Worm (Caenorhabditis elegans): ENCODE results near the gene F54B11.9.

Gene F54B11.9

DNA sequence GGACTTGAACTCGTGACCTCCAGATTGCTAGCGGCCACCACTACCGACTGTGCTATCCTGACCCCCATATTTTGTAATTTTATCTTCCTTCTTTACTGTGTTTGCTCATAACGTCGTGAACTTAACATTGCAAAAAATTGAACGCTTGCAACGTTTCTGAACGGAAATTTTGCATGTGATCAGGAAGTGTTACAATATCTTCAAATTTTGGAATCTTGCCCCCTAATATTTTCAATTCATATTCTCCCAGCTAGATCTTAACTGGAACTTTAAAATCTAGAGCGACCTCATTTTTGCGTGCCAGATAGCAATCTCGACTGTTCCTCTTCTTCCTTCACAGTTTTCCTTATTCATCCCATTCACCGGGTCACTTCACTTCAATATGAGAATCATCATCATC lies 23.5 kb upstream of the F54B11.9 start, which contains the start of gene F54B11.10:
Gene F54B11.10, plus strand, starts transcription at position 301 of the 400 bp plus-strand sequence.
- no peak for TF ChIP-seq F13C5.2 (tag; optimal IDR thresholded peaks at IDR 0.05)
- no peak for TF ChIP-seq tra-4 (tag; optimal IDR thresholded peaks at IDR 0.05)
- TF ChIP-seq hmg-4 (GFP tag; optimal IDR thresholded peaks at IDR 0.05): no peak
- no peak for TF ChIP-seq tbx-37 (GFP tag; conservative IDR thresholded peaks at IDR 0.05)
- no peak for TF ChIP-seq B0310.2 (tag; optimal IDR thresholded peaks at IDR 0.05)
- TF ChIP-seq tbx-11 (GFP tag; IDR thresholded peaks at IDR 0.05): no peak
- no peak for TF ChIP-seq flt-1 (GFP tag; IDR thresholded peaks at IDR 0.05)
- no peak for TF ChIP-seq pes-1 (GFP tag; IDR thresholded peaks at IDR 0.05)
- TF ChIP-seq ceh-36 (tag; optimal IDR thresholded peaks at IDR 0.05): no peak
- TF ChIP-seq sea-1 (GFP tag; conservative IDR thresholded peaks at IDR 0.05): no peak

ce11 chrX:13583895-13584344 lies 21.4 kb upstream of the F54B11.9 start:
- TF ChIP-seq scrt-1 (GFP tag; IDR thresholded peaks at IDR 0.05) (no peak), flt-1 (GFP tag; IDR thresholded peaks at IDR 0.05) (no peak), B0310.2 (tag; optimal IDR thresholded peaks at IDR 0.05) (no peak), ceh-36 (tag; optimal IDR thresholded peaks at IDR 0.05) (no peak), pes-1 (GFP tag; IDR thresholded peaks at IDR 0.05) (no peak), F13C5.2 (tag; optimal IDR thresholded peaks at IDR 0.05) (no peak), hmbx-1 (tag; optimal IDR thresholded peaks at IDR 0.05) (no peak), ama-1 (optimal IDR thresholded peaks at IDR 0.05) (no peak), sea-1 (GFP tag; conservative IDR thresholded peaks at IDR 0.05) (no peak), ceh-13 (GFP tag; optimal IDR thresholded peaks at IDR 0.05) (no peak), tbx-11 (GFP tag; IDR thresholded peaks at IDR 0.05) (no peak), tbx-37 (GFP tag; conservative IDR thresholded peaks at IDR 0.05) (no peak), tra-4 (tag; optimal IDR thresholded peaks at IDR 0.05) (no peak), hnd-1 (tag; optimal IDR thresholded peaks at IDR 0.05) (no peak), hmg-4 (GFP tag; optimal IDR thresholded peaks at IDR 0.05) (peak; percentile 74), aly-1 (tag; optimal IDR thresholded peaks at IDR 0.05) (peak; percentile 61), ets-7 (tag; optimal IDR thresholded peaks at IDR 0.05) (peak; percentile 18)

- TF ChIP-seq hmg-4 (GFP tag; optimal IDR thresholded peaks at IDR 0.05): peak; percentile 4
- peak; percentile 63; the same call in 1 of the 2 replicates for TF ChIP-seq pes-1 (GFP tag; IDR thresholded peaks at IDR 0.05)
- TF ChIP-seq F13C5.2 (tag; optimal IDR thresholded peaks at IDR 0.05): no peak
- TF ChIP-seq tra-4 (tag; optimal IDR thresholded peaks at IDR 0.05): no peak
Measured at ce11 chrX:13584725-13585371, 20.5 kb upstream of the F54B11.9 start, which contains the start of gene unc-84. Gene unc-84, plus strand, starts transcription at chrX:13584775.

ce11 chrX:13589735-13590134 lies 15.6 kb upstream of the F54B11.9 start, which contains the start of gene col-9:
Gene col-9, plus strand, starts transcription at chrX:13590035.
- TF ChIP-seq ceh-36 (tag; optimal IDR thresholded peaks at IDR 0.05) (no peak), ceh-13 (GFP tag; optimal IDR thresholded peaks at IDR 0.05) (no peak), scrt-1 (GFP tag; IDR thresholded peaks at IDR 0.05) (no peak), tbx-11 (GFP tag; IDR thresholded peaks at IDR 0.05) (no peak), sea-1 (GFP tag; conservative IDR thresholded peaks at IDR 0.05) (no peak)

- peak; percentile 5 for TF ChIP-seq aly-1 (tag; optimal IDR thresholded peaks at IDR 0.05)
- no peak for TF ChIP-seq F13C5.2 (tag; optimal IDR thresholded peaks at IDR 0.05)
Measured at ce11 chrX:13590688-13591087, 14.7 kb upstream of the F54B11.9 start.

DNA sequence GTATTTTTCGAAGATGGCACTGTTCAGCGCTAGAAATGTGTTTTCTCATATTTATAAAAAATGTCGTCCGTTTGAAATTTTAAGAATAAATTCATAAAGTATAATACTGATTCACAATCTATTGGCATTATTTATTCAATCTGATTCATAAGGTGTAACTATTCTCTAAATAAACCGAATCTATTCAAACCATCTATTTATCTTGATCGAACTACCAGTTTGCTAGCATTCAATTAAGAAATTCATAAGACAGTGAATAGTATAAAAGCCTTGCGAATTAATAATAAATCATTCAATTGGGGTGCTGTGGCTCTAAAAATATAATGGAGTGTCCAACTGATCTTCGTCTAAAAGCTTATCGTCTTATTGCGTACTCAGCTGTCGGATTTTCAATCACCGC lies 14.2 kb upstream of the F54B11.9 start, which contains the start of gene col-44:
Gene col-44, plus strand, starts transcription at position 301 of the 400 bp plus-strand sequence.
- TF ChIP-seq hmbx-1 (tag; optimal IDR thresholded peaks at IDR 0.05) (no peak), tbx-11 (GFP tag; IDR thresholded peaks at IDR 0.05) (no peak), scrt-1 (GFP tag; IDR thresholded peaks at IDR 0.05) (no peak), F13C5.2 (tag; optimal IDR thresholded peaks at IDR 0.05) (no peak), sea-1 (GFP tag; conservative IDR thresholded peaks at IDR 0.05) (no peak)

- TF ChIP-seq flt-1 (GFP tag; IDR thresholded peaks at IDR 0.05): no peak
- TF ChIP-seq aly-1 (tag; optimal IDR thresholded peaks at IDR 0.05): peak; percentile 49
- 0 out of 2 replicates have a peak, but pooled peaks have one; percentile 7 for TF ChIP-seq scrt-1 (GFP tag; IDR thresholded peaks at IDR 0.05)
Measured at ce11 chrX:13591953-13592352, 13.4 kb upstream of the F54B11.9 start.

DNA sequence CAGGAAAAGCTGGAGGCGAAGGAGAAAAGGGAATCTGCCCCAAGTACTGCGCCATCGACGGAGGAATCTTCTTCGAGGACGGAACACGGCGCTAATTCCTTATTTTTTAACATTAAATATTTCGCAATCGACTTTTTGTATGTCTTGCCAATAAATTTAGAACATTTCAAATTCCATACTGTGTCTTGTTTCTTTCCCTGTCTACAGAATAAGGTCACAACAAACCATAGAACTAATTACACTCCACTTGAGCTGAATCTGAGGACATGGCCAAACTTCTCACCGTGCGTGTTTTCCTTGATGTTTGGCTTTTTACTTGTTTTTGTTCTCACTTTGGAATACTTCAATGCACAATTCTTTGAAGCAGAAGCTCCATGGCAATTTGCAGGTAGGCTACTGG lies 13.0 kb upstream of the F54B11.9 start, which contains the start of gene F54B11.4:
Gene F54B11.4, plus strand, starts transcription at position 301 of the 400 bp plus-strand sequence.
- TF ChIP-seq ets-7 (tag; optimal IDR thresholded peaks at IDR 0.05) (no peak), pes-1 (GFP tag; IDR thresholded peaks at IDR 0.05) (no peak)

DNA sequence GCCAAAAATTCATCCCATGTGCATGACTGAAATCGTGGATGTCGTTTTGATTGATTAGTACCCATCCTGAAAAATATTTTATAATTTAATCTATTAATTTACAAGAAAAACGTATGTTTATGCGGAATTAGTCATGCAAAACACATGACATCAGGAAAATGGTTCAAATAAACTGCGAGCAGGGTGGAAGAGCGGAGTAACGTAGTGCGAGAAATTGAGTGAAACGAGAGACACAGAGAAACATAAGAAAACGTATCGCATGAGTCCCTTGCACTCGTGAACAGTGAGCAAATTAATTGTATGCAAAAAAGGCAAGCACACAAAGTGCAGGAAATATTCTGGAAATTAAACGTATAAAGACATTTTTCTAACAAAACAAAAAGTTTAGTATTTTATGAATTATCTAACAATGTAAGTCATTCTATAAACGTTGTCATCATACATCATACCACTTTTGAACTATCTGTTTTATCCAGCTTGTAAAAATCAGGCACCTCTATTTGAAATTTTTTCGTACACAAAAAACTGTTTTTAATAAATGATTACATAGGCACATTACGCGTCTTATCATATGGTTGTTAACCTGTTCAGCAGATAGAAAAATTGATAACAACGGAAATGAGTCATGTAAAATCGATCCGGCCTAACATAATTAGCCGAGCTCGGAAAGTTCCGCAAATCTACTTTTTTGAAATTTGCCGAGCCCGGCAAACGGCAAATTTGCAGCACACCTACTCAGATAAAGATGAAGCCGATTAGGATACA lies 9.2 kb upstream of the F54B11.9 start, which contains the start of gene F54B11.5:
Gene F54B11.5, minus strand, starts transcription at position 66 of the 765 bp plus-strand sequence.
- TF ChIP-seq hmg-4 (GFP tag; optimal IDR thresholded peaks at IDR 0.05) (no peak), F13C5.2 (tag; optimal IDR thresholded peaks at IDR 0.05) (peak; percentile 36)
